Worm (Caenorhabditis elegans): ENCODE measurements around the gene C44B11.4.

- TF ChIP-seq fkh-10 (GFP tag; optimal IDR thresholded peaks at IDR 0.05) (no peak), nhr-23 (tag; optimal IDR thresholded peaks at IDR 0.05) (no peak), nhr-67 (tag; optimal IDR thresholded peaks at IDR 0.05) (no peak), mdl-1 (tag; optimal IDR thresholded peaks at IDR 0.05) (no peak), snpc-4 (tag; optimal IDR thresholded peaks at IDR 0.05) (no peak), egl-5 (tag; optimal IDR thresholded peaks at IDR 0.05) (no peak), ztf-11 (tag; optimal IDR thresholded peaks at IDR 0.05) (no peak)
Measured at ce11 chrIII:3103905-3104360, 39.6 kb downstream of the C44B11.4 start, which contains the start of gene Y53G8B.2.
